Fruit fly (Drosophila melanogaster) whole organism, prepupa: ENCODE results near the gene CG5157.

Experiments used
- CG10631 ChIP-seq: fragments of 200-800 bp; sonication (Bioruptor generic); optimal IDR thresholded peaks from 2 replicates; lab custom pipeline; 2016; ENCODE audit warnings: missing biosample characterization, missing genetic modification characterization
- CG10669 ChIP-seq: fragments of 200-800 bp; sonication (Bioruptor generic); optimal IDR thresholded peaks from 3 replicates; lab custom pipeline; 2018; ENCODE audit warnings: missing biosample characterization, mild to moderate bottlenecking, missing genetic modification characterization, moderate library complexity
- CG11902 ChIP-seq: fragments of 200-800 bp; sonication (Bioruptor generic); optimal IDR thresholded peaks from 3 replicates; lab custom pipeline; 2016; ENCODE audit warnings: missing biosample characterization, missing genetic modification characterization
- CG1621 ChIP-seq: fragments of 200-800 bp; sonication (Bioruptor generic); optimal IDR thresholded peaks from 3 replicates; lab custom pipeline; 2018; ENCODE audit warnings: missing biosample characterization, mild to moderate bottlenecking, missing genetic modification characterization
- CG16779 ChIP-seq: fragments of 200-800 bp; sonication (Bioruptor generic); optimal IDR thresholded peaks from 3 replicates; lab custom pipeline; 2017; ENCODE audit warnings: missing biosample characterization, mild to moderate bottlenecking, missing genetic modification characterization
- CG3032 ChIP-seq: fragments of 200-800 bp; optimal IDR thresholded peaks from 2 replicates; lab custom pipeline; 2019; ENCODE audit warnings: missing biosample characterization, mild to moderate bottlenecking, missing genetic modification characterization, moderate library complexity
- CG31627 ChIP-seq: fragments of 200-800 bp; sonication (Bioruptor generic); optimal IDR thresholded peaks from 3 replicates; lab custom pipeline; 2016; ENCODE audit warnings: missing biosample characterization, missing genetic modification characterization
- CG32006 ChIP-seq: fragments of 200-800 bp; sonication (Bioruptor generic); optimal IDR thresholded peaks from 3 replicates; lab custom pipeline; 2017; ENCODE audit warnings: missing biosample characterization, mild to moderate bottlenecking, missing genetic modification characterization
- CG3919 ChIP-seq: fragments of 200-800 bp; sonication (Bioruptor generic); optimal IDR thresholded peaks from 3 replicates; lab custom pipeline; 2016; ENCODE audit warnings: missing biosample characterization, missing genetic modification characterization
- CG6276 ChIP-seq: fragments of 200-800 bp; sonication (Bioruptor generic); optimal IDR thresholded peaks from 2 replicates; lab custom pipeline; 2017; ENCODE audit warnings: missing biosample characterization, mild to moderate bottlenecking, missing genetic modification characterization
- CG6792 ChIP-seq: fragments of 200-800 bp; sonication (Bioruptor generic); optimal IDR thresholded peaks from 3 replicates; lab custom pipeline; 2016; ENCODE audit warnings: missing biosample characterization, missing genetic modification characterization
- CG6808 ChIP-seq: fragments of 200-800 bp; sonication (Bioruptor generic); optimal IDR thresholded peaks from 3 replicates; lab custom pipeline; 2017; ENCODE audit warnings: missing biosample characterization, missing genetic modification characterization, mild to moderate bottlenecking, moderate library complexity, missing genetic modification reagents
- CG6854 ChIP-seq: fragments of 200-800 bp; sonication (Bioruptor generic); optimal IDR thresholded peaks from 2 replicates; lab custom pipeline; 2017; ENCODE audit warnings: missing biosample characterization, mild to moderate bottlenecking, missing genetic modification characterization
- CG7368 ChIP-seq: fragments of 200-800 bp; sonication (Bioruptor generic); optimal IDR thresholded peaks from 3 replicates; lab custom pipeline; 2016; ENCODE audit warnings: missing biosample characterization, missing genetic modification characterization
- CG8119 ChIP-seq: fragments of 200-800 bp; sonication (Bioruptor generic); IDR thresholded peaks from 3 replicates; pipeline ENCODE4 v1.3.6; 2022; ENCODE audit warnings: missing biosample characterization, missing genetic modification characterization
- CG8319 ChIP-seq: fragments of 200-800 bp; sonication (Bioruptor generic); optimal IDR thresholded peaks from 3 replicates; lab custom pipeline; 2016; ENCODE audit warnings: missing biosample characterization, missing genetic modification characterization
- CG8632 ChIP-seq: fragments of 200-800 bp; sonication (Bioruptor generic); optimal IDR thresholded peaks from 3 replicates; lab custom pipeline; 2016; ENCODE audit warnings: missing biosample characterization, missing genetic modification characterization
- Eip78C ChIP-seq: fragments of 200-800 bp; sonication (Bioruptor generic); peaks from one replicate; lab custom pipeline; 2016; ENCODE audit warnings: missing biosample characterization, missing genetic modification characterization
- Eip93F ChIP-seq: fragments of 200-800 bp; sonication (Bioruptor generic); optimal IDR thresholded peaks from 2 replicates; lab custom pipeline; 2016; ENCODE audit warnings: missing biosample characterization, mild to moderate bottlenecking, missing genetic modification characterization
- Ets96B ChIP-seq: fragments of 200-800 bp; optimal IDR thresholded peaks from 2 replicates; lab custom pipeline; 2019; ENCODE audit warnings: missing biosample characterization, mild to moderate bottlenecking, missing genetic modification characterization, moderate library complexity
- Hr39 ChIP-seq: fragments of 200-800 bp; sonication (Bioruptor generic); optimal IDR thresholded peaks from 2 replicates; lab custom pipeline; 2016; ENCODE audit warnings: missing biosample characterization, missing genetic modification characterization
- Hr4 ChIP-seq: fragments of 200-800 bp; sonication (Bioruptor generic); optimal IDR thresholded peaks from 3 replicates; lab custom pipeline; 2016; ENCODE audit warnings: missing biosample characterization, missing genetic modification characterization
- Lpt ChIP-seq: fragments of 200-800 bp; sonication (Bioruptor generic); optimal IDR thresholded peaks from 3 replicates; lab custom pipeline; 2016; ENCODE audit warnings: missing biosample characterization, missing genetic modification characterization
- OdsH ChIP-seq: fragments of 200-800 bp; sonication (Bioruptor generic); optimal IDR thresholded peaks from 3 replicates; lab custom pipeline; 2016; ENCODE audit warnings: missing biosample characterization, missing genetic modification characterization
- Smox ChIP-seq: fragments of 200-800 bp; sonication (Bioruptor generic); optimal IDR thresholded peaks from 3 replicates; lab custom pipeline; 2016; ENCODE audit warnings: missing biosample characterization, missing genetic modification characterization
- Sox102F ChIP-seq: fragments of 200-800 bp; sonication (Bioruptor generic); optimal IDR thresholded peaks from 2 replicates; lab custom pipeline; 2016; ENCODE audit warnings: missing biosample characterization, mild to moderate bottlenecking, missing genetic modification characterization
- Sox14 ChIP-seq: fragments of 200-800 bp; sonication (Bioruptor generic); optimal IDR thresholded peaks from 3 replicates; lab custom pipeline; 2016; ENCODE audit warnings: missing biosample characterization, missing genetic modification characterization
- Sox15 ChIP-seq: fragments of 200-800 bp; sonication (Bioruptor generic); optimal IDR thresholded peaks from 3 replicates; lab custom pipeline; 2016; ENCODE audit warnings: missing biosample characterization, missing genetic modification characterization
- achi ChIP-seq: fragments of 200-800 bp; sonication (Bioruptor generic); optimal IDR thresholded peaks from 3 replicates; lab custom pipeline; 2016; ENCODE audit warnings: missing biosample characterization, missing genetic modification characterization
- acj6 ChIP-seq: fragments of 200-800 bp; sonication (Bioruptor generic); optimal IDR thresholded peaks from 3 replicates; lab custom pipeline; 2016; ENCODE audit warnings: missing biosample characterization, missing genetic modification characterization
- cyc ChIP-seq: fragments of 200-800 bp; sonication (Bioruptor generic); optimal IDR thresholded peaks from 3 replicates; lab custom pipeline; 2016; ENCODE audit warnings: missing biosample characterization, missing genetic modification characterization
- dac ChIP-seq: fragments of 200-800 bp; sonication (Bioruptor generic); optimal IDR thresholded peaks from 2 replicates; lab custom pipeline; 2017; ENCODE audit warnings: missing biosample characterization, mild to moderate bottlenecking, missing genetic modification characterization
- eg ChIP-seq: fragments of 200-800 bp; sonication (Bioruptor generic); IDR thresholded peaks from 3 replicates; pipeline ENCODE4 v1.3.6; 2022; ENCODE audit warnings: missing biosample characterization, missing genetic modification characterization
- esn ChIP-seq: fragments of 200-800 bp; sonication (Bioruptor generic); optimal IDR thresholded peaks from 2 replicates; lab custom pipeline; 2016; ENCODE audit warnings: missing biosample characterization, mild to moderate bottlenecking, missing genetic modification characterization, moderate library complexity
- fd85E ChIP-seq: fragments of 200-800 bp; sonication (Bioruptor generic); optimal IDR thresholded peaks from 3 replicates; lab custom pipeline; 2016; ENCODE audit warnings: missing biosample characterization, missing genetic modification characterization
- fkh ChIP-seq: fragments of 200-800 bp; sonication (Bioruptor generic); optimal IDR thresholded peaks from 3 replicates; lab custom pipeline; 2017; ENCODE audit warnings: missing biosample characterization, mild to moderate bottlenecking, missing genetic modification characterization, moderate library complexity
- lz ChIP-seq: fragments of 200-800 bp; sonication (Bioruptor generic); optimal IDR thresholded peaks from 3 replicates; lab custom pipeline; 2016; ENCODE audit warnings: missing biosample characterization, missing genetic modification characterization
- pdm3 ChIP-seq: fragments of 200-800 bp; sonication (Bioruptor generic); optimal IDR thresholded peaks from 3 replicates; lab custom pipeline; 2016; ENCODE audit warnings: missing biosample characterization, missing genetic modification characterization
- svp ChIP-seq: fragments of 200-800 bp; sonication (Bioruptor generic); peaks from one replicate; lab custom pipeline; 2016; ENCODE audit warnings: missing biosample characterization, missing genetic modification characterization
- topi ChIP-seq: fragments of 200-800 bp; sonication (Bioruptor generic); optimal IDR thresholded peaks from 3 replicates; lab custom pipeline; 2016; ENCODE audit warnings: missing biosample characterization, missing genetic modification characterization
- vri ChIP-seq: fragments of 200-800 bp; sonication (Bioruptor generic); optimal IDR thresholded peaks from 3 replicates; lab custom pipeline; 2016; ENCODE audit warnings: missing biosample characterization, mild to moderate bottlenecking, missing genetic modification characterization

CG5157 gene

DNA sequence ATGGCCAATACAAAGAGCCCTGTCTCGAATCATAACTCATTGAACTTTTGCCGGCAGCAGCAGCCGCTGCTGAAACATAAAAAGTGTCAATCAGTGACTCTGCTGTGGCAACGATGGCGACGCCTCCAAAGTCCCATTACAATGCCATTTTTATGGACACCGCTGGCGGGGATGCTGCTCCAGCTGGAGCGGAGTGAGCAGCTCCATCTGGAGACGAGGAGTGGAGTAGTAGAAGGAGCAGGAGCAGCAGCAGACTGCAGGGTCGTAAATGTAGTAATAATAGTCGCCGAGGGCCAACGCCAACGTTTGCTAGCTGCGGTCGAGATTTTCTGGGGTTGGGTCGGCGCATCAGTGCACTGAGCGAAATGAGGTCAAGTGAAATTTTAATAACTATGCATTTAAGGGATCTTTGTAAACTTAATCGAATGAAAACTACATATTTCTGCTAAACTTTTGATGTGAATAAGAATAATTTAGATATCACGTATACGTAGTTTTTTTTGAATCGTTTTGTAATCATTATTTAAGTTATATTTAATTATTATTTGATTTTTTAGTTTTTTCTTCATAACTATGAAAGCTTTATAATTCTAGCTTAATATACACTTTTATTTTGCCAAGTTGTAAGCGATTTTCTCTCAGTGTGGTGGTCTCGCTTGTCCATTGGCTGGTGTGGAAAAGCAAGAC lies 31.0 kb upstream of the CG5157 start (continued):
- TF ChIP-seq lz (GFP tag; lab: Kevin White, UChicago): no peak
- no peak for TF ChIP-seq Smox (GFP tag; lab: Kevin White, UChicago)
- no peak for TF ChIP-seq CG8319
- peak; percentile 40 for TF ChIP-seq achi
- peak; percentile 46 for TF ChIP-seq CG3919 (GFP tag; lab: Kevin White, UChicago)
- TF ChIP-seq Eip93F (GFP tag; lab: Kevin White, UChicago): no peak
- no peak for TF ChIP-seq cyc
- no peak for TF ChIP-seq eg
- TF ChIP-seq CG31627: no peak

DNA sequence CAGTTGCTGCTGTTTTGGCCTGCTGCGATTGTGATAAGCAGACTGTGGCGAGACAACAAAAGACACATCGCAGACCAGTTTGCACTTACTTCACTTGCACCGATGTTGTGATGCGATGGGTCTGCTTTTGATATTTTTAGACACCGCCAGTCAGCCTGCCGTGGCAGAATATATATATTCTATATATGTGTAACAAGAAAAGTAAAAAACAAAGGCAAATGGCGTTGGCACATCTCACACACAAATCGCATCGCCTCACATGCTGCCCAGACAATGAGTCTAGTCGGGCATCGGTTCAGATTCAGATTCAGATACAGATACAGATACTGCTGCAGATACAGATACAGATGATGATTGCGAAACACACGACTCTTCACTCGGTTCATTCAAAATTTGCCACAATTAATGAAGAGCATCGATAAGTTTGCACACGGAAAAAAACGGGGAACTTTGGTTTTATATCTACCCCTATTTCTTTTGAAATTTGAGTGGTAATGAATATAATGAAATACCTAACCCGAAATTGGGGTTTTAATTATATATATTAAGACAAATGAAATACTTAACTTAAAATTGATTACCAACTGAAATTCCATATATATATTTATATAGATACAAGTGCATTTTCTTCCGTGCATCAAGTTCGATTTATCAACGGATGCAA lies 30.2 kb upstream of the CG5157 start:
- TF ChIP-seq achi (peak; percentile 45), topi (GFP tag; lab: Kevin White, UChicago) (peak; percentile 21), Sox14 (GFP tag; lab: Kevin White, UChicago) (peak; percentile 13), Ets96B (tag; lab: Kevin White, UChicago) (peak; percentile 64), CG16779 (no peak), CG1621 (tag; lab: Kevin White, UChicago) (no peak), CG32006 (GFP tag; lab: Kevin White, UChicago) (peak; percentile 15), svp (GFP tag; lab: Kevin White, UChicago) (peak; percentile 69), CG7368 (GFP tag; lab: Kevin White, UChicago) (no peak), CG10669 (GFP tag; lab: Kevin White, UChicago) (peak; percentile 32), Eip93F (GFP tag; lab: Kevin White, UChicago) (no peak), Eip78C (peak; percentile 80), CG6808 (peak; percentile 25), acj6 (peak; percentile 53), CG10631 (GFP tag; lab: Kevin White, UChicago) (peak; percentile 2), OdsH (peak; percentile 33), CG6792 (peak; percentile 3), dac (GFP tag; lab: Kevin White, UChicago) (no peak), CG31627 (no peak), Sox102F (peak; percentile 3), CG8632 (GFP tag; lab: Kevin White, UChicago) (peak; percentile 58), CG3919 (GFP tag; lab: Kevin White, UChicago) (peak; percentile 57), Smox (GFP tag; lab: Kevin White, UChicago) (no peak), CG3032 (tag; lab: Kevin White, UChicago) (peak; percentile 50), esn (GFP tag; lab: Kevin White, UChicago) (peak; percentile 48), CG6854 (no peak)

DNA sequence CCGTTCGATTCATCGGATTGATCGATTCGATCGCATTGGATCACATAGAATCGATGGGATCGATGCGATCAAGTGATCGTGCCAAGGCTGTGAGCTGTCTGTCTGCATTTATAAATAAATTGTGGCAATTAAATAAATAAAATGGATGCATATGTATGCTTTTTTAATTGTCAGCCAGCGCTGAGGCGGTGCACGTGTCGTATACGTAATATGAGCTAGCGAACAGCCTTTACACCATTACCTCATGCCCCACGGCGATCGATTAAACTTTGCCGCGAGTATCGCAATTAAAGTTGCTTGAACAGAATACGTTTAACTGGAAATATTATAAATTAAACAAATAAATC lies 29.3 kb upstream of the CG5157 start:
- TF ChIP-seq Eip78C (peak; percentile 56), CG31627 (no peak)

DNA sequence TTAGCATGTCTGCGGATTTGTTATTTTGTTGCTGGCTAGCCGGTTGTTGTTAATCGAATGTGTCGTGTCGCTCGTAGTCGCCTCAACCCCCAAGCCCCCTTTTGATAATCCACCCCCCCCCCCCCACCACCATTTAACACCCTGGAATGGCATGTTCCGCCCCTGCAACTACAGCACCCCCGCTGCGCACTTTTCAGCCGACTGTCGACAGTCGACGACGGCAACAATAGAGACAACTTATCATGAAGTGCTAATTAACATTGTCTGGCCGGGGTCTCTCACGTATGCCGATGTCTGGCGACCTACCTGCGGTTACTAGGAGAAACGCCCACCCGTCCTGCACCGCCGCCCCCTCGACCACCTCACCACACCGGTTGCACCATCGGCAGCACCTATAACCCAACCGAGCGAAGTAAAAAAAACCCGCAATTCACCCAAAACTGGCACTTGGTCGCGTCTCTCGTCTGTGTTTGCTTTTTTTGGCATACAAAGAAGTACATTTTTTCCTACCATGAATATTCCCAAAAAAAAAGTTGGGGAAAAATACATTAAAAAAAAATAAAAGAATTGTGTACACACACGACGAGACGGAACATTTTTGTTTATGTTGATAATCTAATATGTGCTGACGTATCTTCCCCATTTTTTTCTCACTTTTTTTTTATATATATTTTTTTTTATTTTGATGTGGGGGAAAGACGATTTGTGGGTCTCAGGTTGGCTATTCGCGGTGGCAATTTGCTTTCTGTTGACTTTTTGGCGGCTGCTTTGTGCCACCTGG lies 28.7 kb upstream of the CG5157 start:
- TF ChIP-seq Eip93F (GFP tag; lab: Kevin White, UChicago) (no peak), CG8119 (GFP tag; lab: Robert Waterston, UW) (0 out of 3 replicates have a peak, but pooled peaks have one; percentile 11), CG3919 (GFP tag; lab: Kevin White, UChicago) (no peak), CG6808 (no peak), CG6854 (no peak), CG32006 (GFP tag; lab: Kevin White, UChicago) (no peak), Hr4 (GFP tag; lab: Kevin White, UChicago) (no peak), CG7368 (GFP tag; lab: Kevin White, UChicago) (no peak), fkh (GFP tag; lab: Kevin White, UChicago) (peak; percentile 82), pdm3 (no peak), Hr39 (GFP tag; lab: Kevin White, UChicago) (no peak), lz (GFP tag; lab: Kevin White, UChicago) (no peak), CG6792 (no peak), Sox15 (GFP tag; lab: Kevin White, UChicago) (no peak), Sox14 (GFP tag; lab: Kevin White, UChicago) (no peak), vri (GFP tag; lab: Kevin White, UChicago) (peak; percentile 46), esn (GFP tag; lab: Kevin White, UChicago) (no peak), CG6276 (GFP tag; lab: Kevin White, UChicago) (no peak), CG11902 (GFP tag; lab: Kevin White, UChicago) (no peak), Eip78C (peak; percentile 62), CG31627 (no peak), svp (GFP tag; lab: Kevin White, UChicago) (peak; percentile 40), CG16779 (no peak), fd85E (GFP tag; lab: Kevin White, UChicago) (no peak), Sox102F (no peak), Lpt (no peak), Ets96B (tag; lab: Kevin White, UChicago) (no peak), cyc (no peak)
